Fruit fly (Drosophila melanogaster) whole organism, wandering third instar larva: ENCODE data around the gene fusl.

Source experiments
- Abd-B ChIP-seq: fragments of >200 bp; optimal IDR thresholded peaks from 2 replicates; lab custom pipeline; 2017; ENCODE audit warnings: missing biosample characterization, missing genetic modification characterization
- CG32264 ChIP-seq: fragments of 200-800 bp; sonication (Bioruptor generic); optimal IDR thresholded peaks from 2 replicates; lab custom pipeline; 2016; ENCODE audit warnings: missing biosample characterization, missing genetic modification characterization
- CG9705 ChIP-seq: fragments of 200-800 bp; sonication (Bioruptor generic); optimal IDR thresholded peaks from 2 replicates; lab custom pipeline; 2018; ENCODE audit warnings: missing biosample characterization, mild to moderate bottlenecking, missing genetic modification characterization
- CrebA ChIP-seq: fragments of 200-800 bp; sonication (Bioruptor generic); optimal IDR thresholded peaks from 2 replicates; lab custom pipeline; 2016; ENCODE audit warnings: missing biosample characterization, mild to moderate bottlenecking, missing genetic modification characterization, borderline replicate concordance
- Dfd ChIP-seq: fragments of >200 bp; optimal IDR thresholded peaks from 2 replicates; lab custom pipeline; 2017; ENCODE audit warnings: missing biosample characterization, missing genetic modification characterization
- Dif ChIP-seq: fragments of 200-275, 200-300 bp; sonication (Bioruptor generic); optimal IDR thresholded peaks from 2 replicates; lab custom pipeline; 2018; ENCODE audit warnings: missing biosample characterization, missing genetic modification characterization; ENCODE audit not compliant: partially characterized antibody
- GATAd ChIP-seq: sonication (Bioruptor generic); optimal IDR thresholded peaks from 2 replicates; lab custom pipeline; 2016; ENCODE audit warnings: missing biosample characterization, missing genetic modification characterization
- HLH106 ChIP-seq: fragments of 200-800 bp; optimal IDR thresholded peaks from 3 replicates; lab custom pipeline; 2019; ENCODE audit warnings: missing biosample characterization, mild to moderate bottlenecking, missing genetic modification characterization, moderate library complexity
- Hnf4 ChIP-seq: fragments of 200-800 bp; sonication (Bioruptor generic); optimal IDR thresholded peaks from 2 replicates; lab custom pipeline; 2016; ENCODE audit warnings: missing biosample characterization, mild to moderate bottlenecking, missing genetic modification characterization
- Hr78 ChIP-seq: fragments of >200 bp; optimal IDR thresholded peaks from 2 replicates; lab custom pipeline; 2017; ENCODE audit warnings: missing biosample characterization, missing genetic modification characterization
- Hr83 ChIP-seq: fragments of 200-300 bp; sonication (Bioruptor generic); optimal IDR thresholded peaks from 2 replicates; lab custom pipeline; 2016; ENCODE audit warnings: missing biosample characterization, mild to moderate bottlenecking, missing genetic modification characterization, moderate library complexity; ENCODE audit not compliant: poor library complexity, severe bottlenecking
- Jra ChIP-seq: sonication (Bioruptor generic); optimal IDR thresholded peaks from 2 replicates; lab custom pipeline; 2016; ENCODE audit warnings: missing biosample characterization, missing genetic modification characterization
- Mio ChIP-seq: sonication (Bioruptor generic); optimal IDR thresholded peaks from 2 replicates; lab custom pipeline; 2016; ENCODE audit warnings: missing biosample characterization, missing genetic modification characterization
- Myc ChIP-seq: fragments of >200 bp; optimal IDR thresholded peaks from 2 replicates; lab custom pipeline; 2017
- N ChIP-seq: fragments of >200 bp; optimal IDR thresholded peaks from 2 replicates; lab custom pipeline; 2018; ENCODE audit warnings: missing biosample characterization, missing external identifiers, missing genetic modification characterization
- OdsH ChIP-seq: fragments of 200-800 bp; sonication (Bioruptor generic); optimal IDR thresholded peaks from 2 replicates; lab custom pipeline; 2016; ENCODE audit warnings: missing biosample characterization, mild to moderate bottlenecking, missing genetic modification characterization
- Rel ChIP-seq, 2 experiments: fragments of 200-800 bp; sonication (Bioruptor generic) in 1 of 2; optimal IDR thresholded peaks; 2 replicates in 1 of 2; 3 replicates in 1 of 2; lab custom pipeline; 2016 to 2019; ENCODE audit warnings: mild to moderate bottlenecking in 2 of 2, missing biosample characterization in 2 of 2, missing genetic modification characterization in 2 of 2, moderate library complexity in 1 of 2
- Sp1 ChIP-seq: fragments of 200-800 bp; sonication (Bioruptor generic); optimal IDR thresholded peaks from 3 replicates; lab custom pipeline; 2019; ENCODE audit warnings: missing biosample characterization, mild to moderate bottlenecking, missing genetic modification characterization, moderate library complexity
- Vsx2 ChIP-seq: fragments of 200-300, 225-300 bp; sonication (Bioruptor generic); optimal IDR thresholded peaks from 2 replicates; lab custom pipeline; 2018; ENCODE audit warnings: missing biosample characterization, missing genetic modification characterization; ENCODE audit not compliant: partially characterized antibody
- br ChIP-seq: fragments of 200-800 bp; sonication (Bioruptor generic); optimal IDR thresholded peaks from 2 replicates; lab custom pipeline; 2016; ENCODE audit warnings: missing biosample characterization, missing genetic modification characterization
- brk ChIP-seq: fragments of 200-800 bp; sonication (Bioruptor generic); optimal IDR thresholded peaks from 2 replicates; lab custom pipeline; 2016; ENCODE audit warnings: missing biosample characterization, mild to moderate bottlenecking, missing genetic modification characterization
- dl ChIP-seq, 2 experiments: fragments of 175-275, 200-275 bp in 1 of 2; fragments of 200-275 bp in 1 of 2; sonication (Bioruptor generic); optimal IDR thresholded peaks; lab custom pipeline; 2018; ENCODE audit warnings: mild to moderate bottlenecking in 2 of 2, missing biosample characterization in 2 of 2, missing genetic modification characterization in 2 of 2, moderate library complexity in 2 of 2; ENCODE audit not compliant: partially characterized antibody in 2 of 2, insufficient read depth in 1 of 2
- dmrt93B ChIP-seq: fragments of 200-800 bp; sonication (Bioruptor generic); optimal IDR thresholded peaks from 2 replicates; lab custom pipeline; 2018; ENCODE audit warnings: missing biosample characterization, mild to moderate bottlenecking, missing genetic modification characterization
- dsf ChIP-seq: sonication (Bioruptor generic); optimal IDR thresholded peaks from 2 replicates; lab custom pipeline; 2016; ENCODE audit warnings: missing biosample characterization, missing genetic modification characterization, borderline replicate concordance
- ey ChIP-seq: fragments of 200-800 bp; sonication (Bioruptor generic); optimal IDR thresholded peaks from 2 replicates; lab custom pipeline; 2016; ENCODE audit warnings: missing biosample characterization, missing genetic modification characterization
- foxo ChIP-seq, 2 experiments: fragments of 200-800 bp; sonication (Bioruptor generic); optimal IDR thresholded peaks; 2 replicates in 1 of 2; 3 replicates in 1 of 2; lab custom pipeline; 2016 to 2017; ENCODE audit warnings: missing biosample characterization in 2 of 2, missing genetic modification characterization in 2 of 2
- fru ChIP-seq: fragments of 200-800 bp; sonication (Bioruptor generic); optimal IDR thresholded peaks from 3 replicates; lab custom pipeline; 2016; ENCODE audit warnings: missing biosample characterization, mild to moderate bottlenecking, missing genetic modification characterization
- h ChIP-seq: fragments of 200-800 bp; sonication (Bioruptor generic); optimal IDR thresholded peaks from 3 replicates; lab custom pipeline; 2016; ENCODE audit warnings: missing biosample characterization, mild to moderate bottlenecking, missing genetic modification characterization
- jim ChIP-seq: fragments of 175-275, 200-325 bp; sonication (Bioruptor generic); optimal IDR thresholded peaks from 2 replicates; lab custom pipeline; 2016; ENCODE audit warnings: missing biosample characterization, mild to moderate bottlenecking, missing genetic modification characterization
- lola ChIP-seq: fragments of >200 bp; optimal IDR thresholded peaks from 2 replicates; lab custom pipeline; 2017; ENCODE audit warnings: missing biosample characterization, missing genetic modification characterization
- pan ChIP-seq: fragments of >200 bp; optimal IDR thresholded peaks from 2 replicates; lab custom pipeline; 2017
- psq ChIP-seq: fragments of 200-800 bp; sonication (Bioruptor generic); optimal IDR thresholded peaks from 3 replicates; lab custom pipeline; 2017; ENCODE audit warnings: missing biosample characterization, mild to moderate bottlenecking, missing genetic modification characterization, moderate library complexity
- rgr ChIP-seq: fragments of 200-800 bp; sonication (Bioruptor generic); optimal IDR thresholded peaks from 3 replicates; lab custom pipeline; 2016; ENCODE audit warnings: missing biosample characterization, mild to moderate bottlenecking, missing genetic modification characterization
- sage ChIP-seq: fragments of 200-800 bp; sonication (Bioruptor generic); optimal IDR thresholded peaks from 2 replicates; lab custom pipeline; 2016; ENCODE audit warnings: missing biosample characterization, mild to moderate bottlenecking, missing genetic modification characterization
- sv ChIP-seq: fragments of 200-800 bp; sonication (Bioruptor generic); optimal IDR thresholded peaks from 3 replicates; lab custom pipeline; 2016; ENCODE audit warnings: missing biosample characterization, missing genetic modification characterization
- tai ChIP-seq: sonication (Bioruptor generic); optimal IDR thresholded peaks from 2 replicates; lab custom pipeline; 2016; ENCODE audit warnings: missing biosample characterization, missing genetic modification characterization
- usp ChIP-seq: fragments of >200 bp; optimal IDR thresholded peaks from 2 replicates; lab custom pipeline; 2017; ENCODE audit warnings: missing biosample characterization, missing genetic modification characterization
- woc ChIP-seq: sonication (Bioruptor generic); optimal IDR thresholded peaks from 2 replicates; lab custom pipeline; 2016; ENCODE audit warnings: missing biosample characterization, mild to moderate bottlenecking, missing genetic modification characterization

fusl gene

DNA sequence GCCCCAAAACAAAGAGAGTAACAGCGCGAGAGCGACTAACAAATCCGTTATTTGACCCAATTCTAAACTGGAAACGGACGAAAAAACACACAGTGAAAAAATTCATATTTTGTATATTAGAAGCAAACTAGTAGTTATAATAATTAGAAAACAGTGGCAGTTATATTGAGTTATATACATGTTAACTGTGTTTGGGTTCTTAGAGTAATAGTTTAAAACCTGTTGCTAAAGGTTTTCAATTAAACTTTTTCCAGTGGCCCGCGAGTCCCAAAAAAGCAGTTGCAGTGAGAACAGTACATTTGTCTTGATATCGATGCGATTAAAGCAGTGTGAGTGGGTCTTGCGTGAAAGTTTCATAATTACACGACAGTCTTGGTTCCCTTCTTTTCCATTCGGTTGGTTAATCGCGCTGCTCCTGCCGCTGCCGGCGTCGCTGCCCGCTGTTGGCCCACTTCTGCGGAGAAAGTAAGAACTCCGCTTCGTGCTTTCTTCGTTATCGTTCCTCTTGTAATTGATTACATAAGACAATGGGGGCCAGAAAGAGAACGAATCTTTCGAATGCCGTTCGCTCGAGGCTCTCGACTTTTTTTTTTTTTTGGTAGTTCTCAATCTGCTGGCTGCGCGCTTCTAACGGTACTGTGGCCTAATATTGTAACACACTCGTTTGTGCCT, 40.4 kb downstream of the fusl start:
- TF ChIP-seq Dfd (GFP tag; lab: Kevin White, UChicago), result no peak
- TF ChIP-seq Vsx2 (GFP tag; lab: Kevin White, UChicago), result no peak
- peak; percentile 62 for TF ChIP-seq rgr
- no peak for TF ChIP-seq Jra (GFP tag; lab: Kevin White, UChicago)
- TF ChIP-seq Hr78 (GFP tag; lab: Kevin White, UChicago), result no peak
- TF ChIP-seq N (GFP tag; lab: Kevin White, UChicago), result no peak
- TF ChIP-seq CrebA, result peak; percentile 4
- TF ChIP-seq br (GFP tag; lab: Kevin White, UChicago), result peak; percentile 53
- TF ChIP-seq sv (GFP tag; lab: Kevin White, UChicago), result no peak
- TF ChIP-seq Sp1 (GFP tag; lab: Kevin White, UChicago), result peak; percentile 69
- no peak for TF ChIP-seq dsf (GFP tag; lab: Kevin White, UChicago)
- peak; percentile 59 for TF ChIP-seq OdsH (GFP tag; lab: Kevin White, UChicago)
- TF ChIP-seq foxo (GFP tag; optimal IDR thresholded peaks at IDR 0.05; lab: Kevin White, UChicago), result peak in 1 of 2 experiments; percentile 77
- TF ChIP-seq jim, result no peak
- TF ChIP-seq CG32264 (GFP tag; lab: Kevin White, UChicago), result peak; percentile 13
- no peak for TF ChIP-seq pan
- peak; percentile 12 for TF ChIP-seq brk (GFP tag; lab: Kevin White, UChicago)
- TF ChIP-seq Hr83, result no peak
- no peak for TF ChIP-seq usp (GFP tag; lab: Kevin White, UChicago)
- no peak for TF ChIP-seq GATAd (GFP tag; lab: Kevin White, UChicago)
- no peak for TF ChIP-seq lola
- TF ChIP-seq CG9705 (GFP tag; lab: Kevin White, UChicago), result peak; percentile 3
- peak; percentile 79 for TF ChIP-seq h (GFP tag; lab: Kevin White, UChicago)
- TF ChIP-seq dl (GFP tag; optimal IDR thresholded peaks at IDR 0.05; lab: Kevin White, UChicago; ENCODE audit: insufficient read depth in 1 of 2, partially characterized antibody in 2 of 2), result no peak
- peak; percentile 45 for TF ChIP-seq dmrt93B
- TF ChIP-seq HLH106 (tag; lab: Kevin White, UChicago), result peak; percentile 69
- no peak for TF ChIP-seq Dif
- no peak for TF ChIP-seq Myc (lab: Kevin White, UChicago)
- TF ChIP-seq ey (GFP tag; lab: Kevin White, UChicago), result peak; percentile 69
- peak; percentile 41 for TF ChIP-seq psq (GFP tag; lab: Kevin White, UChicago)
- peak; percentile 9 for TF ChIP-seq sage (GFP tag; lab: Kevin White, UChicago)
- peak; percentile 82 for TF ChIP-seq fru
- TF ChIP-seq tai, result peak; percentile 54
- TF ChIP-seq Rel (GFP tag; optimal IDR thresholded peaks at IDR 0.05; lab: Kevin White, UChicago), result no peak
- no peak for TF ChIP-seq Rel (tag; optimal IDR thresholded peaks at IDR 0.05; lab: Kevin White, UChicago)
- TF ChIP-seq Hnf4 (GFP tag; lab: Kevin White, UChicago), result peak; percentile 59
- TF ChIP-seq Mio (GFP tag; lab: Kevin White, UChicago), result no peak
- TF ChIP-seq Abd-B, result no peak
- TF ChIP-seq woc, result peak; percentile 44
- TF ChIP-seq, all 38 proteins: peak for 19

- TF ChIP-seq rgr (no peak), woc (no peak), CrebA (no peak), Hr78 (GFP tag; lab: Kevin White, UChicago) (no peak), Dif (peak; percentile 83), sv (GFP tag; lab: Kevin White, UChicago) (no peak), Myc (lab: Kevin White, UChicago) (no peak), psq (GFP tag; lab: Kevin White, UChicago) (no peak), foxo (GFP tag; optimal IDR thresholded peaks at IDR 0.05; lab: Kevin White, UChicago) (no peak), Mio (GFP tag; lab: Kevin White, UChicago) (no peak), Dfd (GFP tag; lab: Kevin White, UChicago) (no peak), h (GFP tag; lab: Kevin White, UChicago) (no peak), Jra (GFP tag; lab: Kevin White, UChicago) (peak; percentile 78), dl (GFP tag; optimal IDR thresholded peaks at IDR 0.05; lab: Kevin White, UChicago; ENCODE audit: insufficient read depth in 1 of 2, partially characterized antibody in 2 of 2) (peak; percentile 54 to 71), fru (peak; percentile 32), Vsx2 (GFP tag; lab: Kevin White, UChicago) (no peak), lola (no peak), Abd-B (no peak), tai (no peak), Rel (GFP tag; optimal IDR thresholded peaks at IDR 0.05; lab: Kevin White, UChicago) (no peak), Rel (tag; optimal IDR thresholded peaks at IDR 0.05; lab: Kevin White, UChicago) (peak; percentile 37), jim (no peak), pan (no peak), GATAd (GFP tag; lab: Kevin White, UChicago) (no peak), N (GFP tag; lab: Kevin White, UChicago) (no peak), brk (GFP tag; lab: Kevin White, UChicago) (no peak), OdsH (GFP tag; lab: Kevin White, UChicago) (no peak), ey (GFP tag; lab: Kevin White, UChicago) (peak; percentile 20), CG9705 (GFP tag; lab: Kevin White, UChicago) (no peak), usp (GFP tag; lab: Kevin White, UChicago) (no peak), CG32264 (GFP tag; lab: Kevin White, UChicago) (no peak), dsf (GFP tag; lab: Kevin White, UChicago) (no peak), sage (GFP tag; lab: Kevin White, UChicago) (no peak), br (GFP tag; lab: Kevin White, UChicago) (no peak), dmrt93B (no peak), Sp1 (GFP tag; lab: Kevin White, UChicago) (no peak), Hr83 (no peak), Hnf4 (GFP tag; lab: Kevin White, UChicago) (no peak), HLH106 (tag; lab: Kevin White, UChicago) (no peak)
Measured at dm6 chr2L:5296672-5297288, 41.1 kb downstream of the fusl start.
